Fruit fly (Drosophila melanogaster): ENCODE data around the gene CG32856.

CG32856 gene

dm6 chr3R:15993139-15993804 is 28.1 kb upstream of the CG32856 start (continued):
- no peak for TF ChIP-seq CG15696 (tag; optimal IDR thresholded peaks at IDR 0.05)
- TF ChIP-seq ci (GFP tag; IDR thresholded peaks at IDR 0.05), result peak; percentile 23; the same call in 1 of the 3 replicates
- no peak for TF ChIP-seq CG5245 (GFP tag; optimal IDR thresholded peaks at IDR 0.05)
- TF ChIP-seq CG12104 (GFP tag; optimal IDR thresholded peaks at IDR 0.05), result no peak
- TF ChIP-seq lola (GFP tag; optimal IDR thresholded peaks at IDR 0.05), result peak in 1 of 3 experiments; percentile 32
- TF ChIP-seq Hr78 (GFP tag; optimal IDR thresholded peaks at IDR 0.05), result peak in 1 of 2 experiments; percentile 56
- TF ChIP-seq cwo (GFP tag; optimal IDR thresholded peaks at IDR 0.05), result peak; percentile 35
- TF ChIP-seq CG8924 (tag; optimal IDR thresholded peaks at IDR 0.05), result no peak
- peak; percentile 42 for TF ChIP-seq CG17912 (GFP tag; optimal IDR thresholded peaks at IDR 0.05)
- TF ChIP-seq CG10321 (GFP tag; IDR thresholded peaks at IDR 0.05), result peak; percentile 85
- TF ChIP-seq CG3163 (GFP tag; optimal IDR thresholded peaks at IDR 0.05), result peak; percentile 98
- TF ChIP-seq knrl (GFP tag; IDR thresholded peaks at IDR 0.05; ENCODE audit: partially characterized antibody), result no peak
- TF ChIP-seq az2 (GFP tag; optimal IDR thresholded peaks at IDR 0.05), result no peak
- peak; percentile 84 for TF ChIP-seq Med (GFP tag)
- TF ChIP-seq CG14014 (GFP tag; IDR thresholded peaks at IDR 0.05), result peak; percentile 26; the same call in 1 of the 2 replicates
- peak; percentile 32 for TF ChIP-seq CG12391 (tag; optimal IDR thresholded peaks at IDR 0.05)
- no peak for TF ChIP-seq Dad (GFP tag; optimal IDR thresholded peaks at IDR 0.05)
- peak; percentile 31 for TF ChIP-seq nom (GFP tag; optimal IDR thresholded peaks at IDR 0.05)
- TF ChIP-seq chinmo (GFP tag; IDR thresholded peaks at IDR 0.05; ENCODE audit: partially characterized antibody), result peak; percentile 93; the same call in 3 of the 4 replicates
- no peak for TF ChIP-seq E2f1 (GFP tag; IDR thresholded peaks at IDR 0.05)
- TF ChIP-seq grn (GFP tag; optimal IDR thresholded peaks at IDR 0.05), result no peak
- TF ChIP-seq MESR4 (GFP tag; optimal IDR thresholded peaks at IDR 0.05), result no peak
- peak; percentile 48; the same call in 1 of the 2 replicates for TF ChIP-seq Drgx (GFP tag; IDR thresholded peaks at IDR 0.05)
- TF ChIP-seq HLH54F (GFP tag; optimal IDR thresholded peaks at IDR 0.05), result no peak
- peak; percentile 36; the same call in 1 of the 2 replicates for TF ChIP-seq ranshi (GFP tag; IDR thresholded peaks at IDR 0.05)
- peak; percentile 100 for TF ChIP-seq crol (GFP tag; IDR thresholded peaks at IDR 0.05)
- TF ChIP-seq CG17361 (GFP tag; IDR thresholded peaks at IDR 0.05), result peak; percentile 63; the same call in 2 of the 3 replicates
- peak; percentile 81 for TF ChIP-seq HmgZ (tag; optimal IDR thresholded peaks at IDR 0.05)

- TF ChIP-seq CG34376 (GFP tag; optimal IDR thresholded peaks at IDR 0.05) (peak; percentile 80), eve (GFP tag; optimal IDR thresholded peaks at IDR 0.05) (no peak), sug (tag; optimal IDR thresholded peaks at IDR 0.05) (peak; percentile 58), D19B (GFP tag; optimal IDR thresholded peaks at IDR 0.05) (peak; percentile 4)
Observed at dm6 chr3R:15991593-15991992, 26.4 kb upstream of the CG32856 start.

- TF ChIP-seq D (optimal IDR thresholded peaks at IDR 0.05), result peak; percentile 39
- no peak for TF ChIP-seq D (GFP tag; optimal IDR thresholded peaks at IDR 0.05)
- TF ChIP-seq bowl (GFP tag; IDR thresholded peaks at IDR 0.05), result no peak
- no peak for TF ChIP-seq CG12769 (tag; optimal IDR thresholded peaks at IDR 0.05)
- peak; percentile 29 for TF ChIP-seq HLHmδ (GFP tag; optimal IDR thresholded peaks at IDR 0.05)
- TF ChIP-seq Neu2 (GFP tag; optimal IDR thresholded peaks at IDR 0.05; ENCODE audit: borderline replicate concordance), result no peak
- TF ChIP-seq cad (GFP tag; optimal IDR thresholded peaks at IDR 0.05), result peak; percentile 72
- TF ChIP-seq CG4360 (GFP tag; IDR thresholded peaks at IDR 0.05), result 0 out of 2 replicates have a peak, but pooled peaks have one; percentile 7
- no peak for TF ChIP-seq NfI (GFP tag; optimal IDR thresholded peaks at IDR 0.05)
- TF ChIP-seq pros (GFP tag; optimal IDR thresholded peaks at IDR 0.05), result peak; percentile 11
- peak; percentile 83 for TF ChIP-seq zen (tag; optimal IDR thresholded peaks at IDR 0.05)
- TF ChIP-seq kni (GFP tag; optimal IDR thresholded peaks at IDR 0.05), result peak; percentile 30
- no peak for TF ChIP-seq CG17361 (GFP tag; IDR thresholded peaks at IDR 0.05)
- peak; percentile 2 for TF ChIP-seq vfl (GFP tag; optimal IDR thresholded peaks at IDR 0.05)
- peak; percentile 66 for TF ChIP-seq CG15479 (GFP tag; optimal IDR thresholded peaks at IDR 0.05)
- TF ChIP-seq twi (tag; optimal IDR thresholded peaks at IDR 0.05), result peak; percentile 64
Observed at dm6 chr3R:15989217-15989921, 24.2 kb upstream of the CG32856 start.

Data from whole organism, embryonic.